Worm (Caenorhabditis elegans) whole organism, L4/young adult: ENCODE measurements around the gene R09A8.1.

Experiments used
- W03F9.2 ChIP-seq: fragments of 150-350 bp; optimal IDR thresholded peaks from 2 replicates; lab custom pipeline; 2014; ENCODE audit warnings: missing biosample characterization, missing genetic modification characterization
- dao-5 ChIP-seq: sonication (generic microtip); optimal IDR thresholded peaks from 2 replicates; lab custom pipeline; 2016; ENCODE audit warnings: missing genotype, missing genetic modification characterization, moderate library complexity, missing compliant biosample characterization
- him-1 ChIP-seq: sonication (generic microtip); optimal IDR thresholded peaks from 2 replicates; lab custom pipeline; 2016; ENCODE audit warnings: missing genotype, missing genetic modification reagents, missing genetic modification characterization, missing compliant biosample characterization

DNA sequence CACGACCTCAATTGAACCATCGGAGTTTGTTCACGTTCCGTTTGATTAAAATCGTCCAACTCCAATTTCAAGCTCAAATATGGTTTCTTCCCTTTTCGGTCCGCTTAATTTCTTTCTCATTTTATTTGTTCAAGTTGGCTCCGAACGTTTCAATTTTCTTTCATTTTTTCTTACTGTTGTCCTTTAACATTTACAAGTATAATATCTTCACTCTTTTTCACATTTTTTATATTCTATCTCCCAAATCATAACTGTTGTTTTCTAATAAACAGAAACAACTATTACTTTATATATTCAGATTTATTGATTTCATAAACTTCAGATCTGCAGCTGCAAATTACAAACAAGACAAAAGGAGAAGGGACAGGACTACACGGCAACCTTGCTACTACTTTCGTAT, 30.1 kb upstream of the R09A8.1 start:
- TF ChIP-seq him-1 (tag; lab: Kevin White, UChicago) (no peak), W03F9.2 (no peak), dao-5 (tag; lab: Kevin White, UChicago) (no peak)
